Fruit fly (Drosophila melanogaster) whole organism, embryonic: ENCODE measurements around the gene ZnT77C.

Source experiments
- Adf1 ChIP-seq: fragments of 200-800 bp; sonication (Bioruptor generic); IDR thresholded peaks from 2 replicates; pipeline ENCODE4 v1.3.6; 2022; ENCODE audit warnings: missing biosample characterization, missing genetic modification characterization
- Atf-2 ChIP-seq: fragments of 200-800 bp; sonication (Bioruptor generic); optimal IDR thresholded peaks from 2 replicates; lab custom pipeline; 2016; ENCODE audit warnings: missing biosample characterization, missing genetic modification characterization
- CG10366 ChIP-seq: fragments of 200-800 bp; sonication (Bioruptor generic); IDR thresholded peaks from 2 replicates; pipeline ENCODE4 v1.3.6; 2022; ENCODE audit warnings: missing biosample characterization, missing genetic modification characterization
- CG10959 ChIP-seq: fragments of 200-800 bp; sonication (Bioruptor generic); IDR thresholded peaks from 2 replicates; pipeline ENCODE4 v1.3.6; 2022; ENCODE audit warnings: missing biosample characterization, missing genetic modification characterization
- CG11696 ChIP-seq: fragments of 200-800 bp; sonication (Bioruptor generic); IDR thresholded peaks from 2 replicates; pipeline ENCODE4 v1.3.6; 2022; ENCODE audit warnings: missing biosample characterization, missing genetic modification characterization
- CG11723 ChIP-seq: fragments of 200-800 bp; sonication (Bioruptor generic); optimal IDR thresholded peaks from 2 replicates; lab custom pipeline; 2017; ENCODE audit warnings: missing biosample characterization, mild to moderate bottlenecking, missing genetic modification characterization
- CG12219 ChIP-seq: fragments of 200-800 bp; sonication (Bioruptor generic); optimal IDR thresholded peaks from 3 replicates; lab custom pipeline; 2018; ENCODE audit warnings: missing biosample characterization, mild to moderate bottlenecking, missing genetic modification characterization
- CG13424 ChIP-seq: fragments of 200-800 bp; sonication (Bioruptor generic); optimal IDR thresholded peaks from 2 replicates; lab custom pipeline; 2019; ENCODE audit warnings: missing biosample characterization, mild to moderate bottlenecking, missing genetic modification characterization, moderate library complexity
- CG14050 ChIP-seq: fragments of 200-800 bp; sonication (Bioruptor generic); IDR thresholded peaks from 3 replicates; pipeline ENCODE4 v1.3.6; 2022; ENCODE audit warnings: missing biosample characterization, missing genetic modification characterization
- CG15073 ChIP-seq: fragments of 200-800 bp; sonication (Bioruptor generic); optimal IDR thresholded peaks from 2 replicates; lab custom pipeline; 2016; ENCODE audit warnings: missing biosample characterization, missing genetic modification characterization
- CG1529 ChIP-seq: fragments of 200-800 bp; sonication (Bioruptor generic); optimal IDR thresholded peaks from 3 replicates; lab custom pipeline; 2018; ENCODE audit warnings: missing biosample characterization, missing genetic modification characterization
- CG16815 ChIP-seq: fragments of 200-800 bp; sonication (Bioruptor generic); optimal IDR thresholded peaks from 3 replicates; lab custom pipeline; 2017; ENCODE audit warnings: missing biosample characterization, mild to moderate bottlenecking, missing genetic modification characterization
- CG16863 ChIP-seq: fragments of 200-800 bp; sonication (Bioruptor generic); optimal IDR thresholded peaks from 3 replicates; lab custom pipeline; 2016; ENCODE audit warnings: missing biosample characterization, missing genetic modification characterization
- CG17612 ChIP-seq: fragments of 200-800 bp; sonication (Bioruptor generic); IDR thresholded peaks from 2 replicates; pipeline ENCODE4 v1.3.6; 2022; ENCODE audit warnings: missing biosample characterization, missing genetic modification characterization
- CG17829 ChIP-seq: fragments of 200-800 bp; optimal IDR thresholded peaks from 2 replicates; lab custom pipeline; 2019; ENCODE audit warnings: missing biosample characterization, mild to moderate bottlenecking, missing genetic modification characterization, moderate library complexity
- CG32772 ChIP-seq: fragments of 200-800 bp; sonication (Bioruptor generic); IDR thresholded peaks from 2 replicates; pipeline ENCODE4 v1.3.6; 2022; ENCODE audit warnings: missing biosample characterization, missing genetic modification characterization
- CG4360 ChIP-seq: fragments of 200-800 bp; sonication (Bioruptor generic); IDR thresholded peaks from 2 replicates; pipeline ENCODE4 v1.3.6; 2022; ENCODE audit warnings: missing biosample characterization, missing genetic modification characterization
- CG5953 ChIP-seq: fragments of 200-800 bp; sonication (Bioruptor generic); IDR thresholded peaks from 2 replicates; pipeline ENCODE4 v1.3.6; 2022; ENCODE audit warnings: missing biosample characterization, missing genetic modification characterization
- CG7357 ChIP-seq: fragments of 200-800 bp; sonication (Bioruptor generic); IDR thresholded peaks from 3 replicates; pipeline ENCODE4 v1.3.6; 2022; ENCODE audit warnings: missing biosample characterization, missing genetic modification characterization
- CG7556 ChIP-seq: fragments of 200-800 bp; sonication (Bioruptor generic); optimal IDR thresholded peaks from 2 replicates; lab custom pipeline; 2017; ENCODE audit warnings: missing biosample characterization, mild to moderate bottlenecking, missing genetic modification characterization
- CG9932 ChIP-seq: fragments of 200-800 bp; sonication (Bioruptor generic); IDR thresholded peaks from 2 replicates; pipeline ENCODE4 v1.3.6; 2022; ENCODE audit warnings: missing biosample characterization, missing genetic modification characterization
- CTCF ChIP-seq: fragments of 200-800 bp; sonication (Bioruptor generic); optimal IDR thresholded peaks from 2 replicates; lab custom pipeline; 2017; ENCODE audit warnings: missing biosample characterization, mild to moderate bottlenecking, missing genetic modification characterization, moderate library complexity
- Dip3 ChIP-seq: fragments of 200-800 bp; sonication (Bioruptor generic); optimal IDR thresholded peaks from 3 replicates; lab custom pipeline; 2016; ENCODE audit warnings: missing biosample characterization, missing genetic modification characterization
- Doc2 ChIP-seq: fragments of 200-800 bp; sonication (Bioruptor generic); IDR thresholded peaks from 2 replicates; pipeline ENCODE4 v1.3.6; 2022; ENCODE audit warnings: missing biosample characterization, missing genetic modification characterization
- Dref ChIP-seq: fragments of 200-800 bp; sonication (Bioruptor generic); IDR thresholded peaks from 2 replicates; pipeline ENCODE4 v1.3.6; 2022; ENCODE audit warnings: missing biosample characterization, missing genetic modification characterization
- Gsc ChIP-seq: fragments of 200-800 bp; sonication (Bioruptor generic); IDR thresholded peaks from 2 replicates; pipeline ENCODE4 v1.3.6; 2022; ENCODE audit warnings: missing biosample characterization, missing genetic modification characterization
- HmgD ChIP-seq: fragments of 200-800 bp; sonication (Bioruptor generic); optimal IDR thresholded peaks from 3 replicates; lab custom pipeline; 2016; ENCODE audit warnings: missing biosample characterization, missing genetic modification characterization
- MBD-R2 ChIP-seq: fragments of 200-800 bp; sonication (Bioruptor generic); IDR thresholded peaks from 2 replicates; pipeline ENCODE4 v1.3.6; 2022; ENCODE audit warnings: missing biosample characterization, missing genetic modification characterization
- Mes4 ChIP-seq: fragments of 200-800 bp; sonication (Bioruptor generic); optimal IDR thresholded peaks from 2 replicates; lab custom pipeline; 2016; ENCODE audit warnings: missing biosample characterization, missing genetic modification characterization
- Optix ChIP-seq: fragments of 200-800 bp; sonication (Bioruptor generic); IDR thresholded peaks from 3 replicates; pipeline ENCODE4 v1.3.6; 2022; ENCODE audit warnings: missing biosample characterization, missing genetic modification characterization
- Poxn ChIP-seq: fragments of 200-800 bp; sonication (Bioruptor generic); IDR thresholded peaks from 2 replicates; pipeline ENCODE4 v1.3.6; 2022; ENCODE audit warnings: missing biosample characterization, missing genetic modification characterization
- Xbp1 ChIP-seq: fragments of 200-800 bp; sonication (Bioruptor generic); optimal IDR thresholded peaks from 3 replicates; lab custom pipeline; 2016; ENCODE audit warnings: missing biosample characterization, mild to moderate bottlenecking, missing genetic modification characterization
- cad ChIP-seq: fragments of >200 bp; optimal IDR thresholded peaks from 2 replicates; lab custom pipeline; 2017; ENCODE audit warnings: missing biosample characterization, missing genetic modification characterization
- cato ChIP-seq: fragments of 200-800 bp; sonication (Bioruptor generic); optimal IDR thresholded peaks from 2 replicates; lab custom pipeline; 2016; ENCODE audit warnings: missing biosample characterization, missing genetic modification characterization, borderline replicate concordance
- crp ChIP-seq, 2 experiments: fragments of 200-800 bp; sonication (Bioruptor generic); optimal IDR thresholded peaks; 2 replicates in 1 of 2; 3 replicates in 1 of 2; lab custom pipeline; 2017; ENCODE audit warnings: missing biosample characterization in 2 of 2, missing genetic modification characterization in 2 of 2, mild to moderate bottlenecking in 1 of 2, moderate library complexity in 1 of 2
- dati ChIP-seq: fragments of 200-800 bp; sonication (Bioruptor generic); IDR thresholded peaks from 2 replicates; pipeline ENCODE4 v1.3.6; 2022; ENCODE audit warnings: missing biosample characterization, missing genetic modification characterization
- dm ChIP-seq: fragments of 200-800 bp; sonication (Bioruptor generic); optimal IDR thresholded peaks from 3 replicates; lab custom pipeline; 2016; ENCODE audit warnings: missing biosample characterization, missing genetic modification characterization
- en ChIP-seq: fragments of 200-800 bp; sonication (Bioruptor generic); optimal IDR thresholded peaks from 2 replicates; lab custom pipeline; 2016; ENCODE audit warnings: missing biosample characterization, missing genetic modification characterization
- exex ChIP-seq: fragments of 200-800 bp; sonication (Bioruptor generic); optimal IDR thresholded peaks from 4 replicates; lab custom pipeline; 2018; ENCODE audit warnings: missing biosample characterization, mild to moderate bottlenecking, missing genetic modification characterization, moderate library complexity
- eyg ChIP-seq: fragments of 200-800 bp; sonication (Bioruptor generic); optimal IDR thresholded peaks from 3 replicates; lab custom pipeline; 2016; ENCODE audit warnings: missing biosample characterization, missing genetic modification characterization
- hb ChIP-seq: fragments of 200-800 bp; sonication (Bioruptor generic); IDR thresholded peaks from 3 replicates; pipeline ENCODE4 v1.3.6; 2022; ENCODE audit warnings: missing biosample characterization, missing genetic modification characterization; ENCODE audit not compliant: partially characterized antibody
- ken ChIP-seq: fragments of 200-800 bp; sonication (Bioruptor generic); IDR thresholded peaks from 3 replicates; pipeline ENCODE4 v1.3.6; 2022; ENCODE audit warnings: missing biosample characterization, missing genetic modification characterization
- lola ChIP-seq, 3 experiments: fragments of >200 bp in 2 of 3; fragments of 200-800 bp in 1 of 3; sonication (Bioruptor generic) in 1 of 3; optimal IDR thresholded peaks; 2 replicates each; lab custom pipeline; 2017 to 2019; ENCODE audit warnings: missing biosample characterization in 3 of 3, missing genetic modification characterization in 3 of 3, mild to moderate bottlenecking in 1 of 3, moderate library complexity in 1 of 3
- lov ChIP-seq, 2 experiments: fragments of 200-800 bp in 1 of 2; fragments of >200 bp in 1 of 2; sonication (Bioruptor generic) in 1 of 2; IDR thresholded peaks in 1 of 2; optimal IDR thresholded peaks in 1 of 2; 2 replicates in 1 of 2; 3 replicates in 1 of 2; pipeline versions ENCODE4 v1.3.6 to Lab custom; 2017 to 2022; ENCODE audit warnings: missing biosample characterization in 1 of 2, missing genetic modification characterization in 1 of 2
- luna ChIP-seq: fragments of 200-800 bp; sonication (Bioruptor generic); optimal IDR thresholded peaks from 2 replicates; lab custom pipeline; 2016; ENCODE audit warnings: missing biosample characterization, missing genetic modification characterization
- mam ChIP-seq: fragments of 200-800 bp; sonication (Bioruptor generic); optimal IDR thresholded peaks from 3 replicates; lab custom pipeline; 2016; ENCODE audit warnings: missing biosample characterization, missing genetic modification characterization
- odd ChIP-seq: fragments of 200-800 bp; sonication (Bioruptor generic); optimal IDR thresholded peaks from 2 replicates; lab custom pipeline; 2017; ENCODE audit warnings: missing biosample characterization, mild to moderate bottlenecking, missing genetic modification characterization
- salm ChIP-seq: fragments of 200-800 bp; sonication (Bioruptor generic); optimal IDR thresholded peaks from 2 replicates; lab custom pipeline; 2018; ENCODE audit warnings: missing biosample characterization, mild to moderate bottlenecking, missing genetic modification characterization
- stwl ChIP-seq: fragments of 200-800 bp; sonication (Bioruptor generic); optimal IDR thresholded peaks from 3 replicates; lab custom pipeline; 2018; ENCODE audit warnings: missing biosample characterization, mild to moderate bottlenecking, missing genetic modification characterization, moderate library complexity
- tll ChIP-seq, 2 experiments: fragments of 200-800 bp in 1 of 2; fragments of >200 bp in 1 of 2; sonication (Bioruptor generic) in 1 of 2; optimal IDR thresholded peaks; 2 replicates each; lab custom pipeline; 2017 to 2019; ENCODE audit warnings: missing biosample characterization in 2 of 2, missing genetic modification characterization in 2 of 2, mild to moderate bottlenecking in 1 of 2, moderate library complexity in 1 of 2
- twi ChIP-seq: fragments of 200-800 bp; optimal IDR thresholded peaks from 2 replicates; lab custom pipeline; 2019; ENCODE audit warnings: missing biosample characterization, mild to moderate bottlenecking, missing genetic modification characterization, moderate library complexity
- vvl ChIP-seq: fragments of 200-800 bp; sonication (Bioruptor generic); IDR thresholded peaks from 2 replicates; pipeline ENCODE4 v1.3.6; 2022; ENCODE audit warnings: missing biosample characterization, missing genetic modification characterization
- yki ChIP-seq: fragments of >200 bp; optimal IDR thresholded peaks from 3 replicates; lab custom pipeline; 2018

ZnT77C gene

DNA sequence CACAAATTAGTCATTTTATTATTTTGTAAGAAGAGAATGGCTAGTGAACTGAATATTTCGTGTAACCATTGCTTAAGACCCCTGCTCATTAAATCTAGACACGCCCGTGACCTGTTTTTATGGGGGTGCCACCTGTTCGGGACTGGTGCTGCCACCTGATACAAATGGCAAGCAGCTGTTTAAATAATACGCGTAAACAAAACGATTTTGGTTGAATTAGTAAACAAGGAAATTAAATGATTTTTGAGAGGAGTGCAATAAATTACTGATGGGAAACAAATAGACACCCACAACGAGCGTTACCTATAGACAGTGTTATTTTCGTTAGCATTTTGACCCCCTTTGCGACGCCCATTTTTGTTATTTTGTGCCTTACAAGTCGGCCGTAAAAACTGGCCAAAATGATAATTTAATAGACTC lies 19.9 kb downstream of the ZnT77C start (continued):
- peak; percentile 88 for TF ChIP-seq Dip3 (GFP tag; lab: Kevin White, UChicago)
- TF ChIP-seq Adf1 (GFP tag; lab: Robert Waterston, UW) = no peak
- peak; percentile 66 for TF ChIP-seq eyg (GFP tag; lab: Kevin White, UChicago)
- TF ChIP-seq yki (lab: Kevin White, UChicago) = no peak
- no peak for TF ChIP-seq dati
- peak; percentile 64 for TF ChIP-seq exex (tag; lab: Kevin White, UChicago)
- peak; percentile 67 for TF ChIP-seq Mes4 (GFP tag; lab: Kevin White, UChicago)
- TF ChIP-seq Poxn = no peak
- TF ChIP-seq cato = peak; percentile 71
- peak; percentile 73 for TF ChIP-seq CG7357 (GFP tag; lab: Robert Waterston, UW)
- peak; percentile 55 for TF ChIP-seq CG12219 (GFP tag; lab: Kevin White, UChicago)
- no peak for TF ChIP-seq MBD-R2 (GFP tag; lab: Robert Waterston, UW)
- no peak for TF ChIP-seq Gsc (GFP tag; lab: Robert Waterston, UW)
- TF ChIP-seq CG1529 = peak; percentile 73
- peak; percentile 74 for TF ChIP-seq Atf-2 (GFP tag; lab: Kevin White, UChicago)
- TF ChIP-seq CG5953 (GFP tag; lab: Robert Waterston, UW) = no peak
- TF ChIP-seq CG15073 (GFP tag; lab: Kevin White, UChicago) = peak; percentile 37
- peak; percentile 37 for TF ChIP-seq salm
- TF ChIP-seq luna (GFP tag; lab: Kevin White, UChicago) = peak; percentile 87
- no peak for TF ChIP-seq CG10366 (GFP tag; lab: Robert Waterston, UW)
- peak; percentile 89 for TF ChIP-seq CG13424 (tag; lab: Kevin White, UChicago)
- TF ChIP-seq HmgD (GFP tag; lab: Kevin White, UChicago) = peak; percentile 77
- peak; percentile 80 for TF ChIP-seq CG17829 (tag; lab: Kevin White, UChicago)
- TF ChIP-seq CTCF (GFP tag; lab: Kevin White, UChicago) = peak; percentile 27
- peak; percentile 46 to 93 for TF ChIP-seq crp (GFP tag; optimal IDR thresholded peaks at IDR 0.05; lab: Kevin White, UChicago)
- TF ChIP-seq Doc2 (GFP tag; lab: Robert Waterston, UW) = no peak
- TF ChIP-seq hb (GFP tag; lab: Robert Waterston, UW) = no peak
- TF ChIP-seq CG17612 (GFP tag; lab: Robert Waterston, UW) = no peak
- no peak for TF ChIP-seq cad (GFP tag; lab: Kevin White, UChicago)
- peak; percentile 95 for TF ChIP-seq mam (GFP tag; lab: Kevin White, UChicago)
- no peak for TF ChIP-seq CG11696 (GFP tag; lab: Robert Waterston, UW)
- peak; percentile 72 for TF ChIP-seq stwl (tag; lab: Kevin White, UChicago)
- no peak for TF ChIP-seq CG9932 (GFP tag; lab: Robert Waterston, UW)
- TF ChIP-seq tll (GFP tag; optimal IDR thresholded peaks at IDR 0.05; lab: Kevin White, UChicago) = no peak
- peak; percentile 71 for TF ChIP-seq twi (tag; lab: Kevin White, UChicago)
- TF ChIP-seq CG32772 (GFP tag; lab: Robert Waterston, UW) = no peak
- TF ChIP-seq CG16815 (GFP tag; lab: Kevin White, UChicago) = peak; percentile 77
- no peak for TF ChIP-seq vvl (GFP tag; lab: Robert Waterston, UW)
- peak; percentile 83 for TF ChIP-seq CG16863
- TF ChIP-seq odd (GFP tag; lab: Kevin White, UChicago) = peak; percentile 81
- TF ChIP-seq lola (GFP tag; optimal IDR thresholded peaks at IDR 0.05; lab: Kevin White, UChicago) = peak in 1 of 3 experiments; percentile 69
- TF ChIP-seq CG10959 (GFP tag; lab: Robert Waterston, UW) = no peak
- no peak for TF ChIP-seq CG4360
- TF ChIP-seq Dref (GFP tag; lab: Robert Waterston, UW) = no peak
- peak; percentile 55 for TF ChIP-seq en
- TF ChIP-seq lov (optimal IDR thresholded peaks at IDR 0.05; lab: Kevin White, UChicago) = no peak
- no peak for TF ChIP-seq lov (GFP tag; IDR thresholded peaks at IDR 0.05; lab: Robert Waterston, UW)
- TF ChIP-seq Xbp1 (GFP tag; lab: Kevin White, UChicago) = peak; percentile 94
- TF ChIP-seq ken (GFP tag; lab: Robert Waterston, UW) = no peak
- peak; percentile 73 for TF ChIP-seq dm (GFP tag; lab: Kevin White, UChicago)
- no peak for TF ChIP-seq Optix (GFP tag; lab: Robert Waterston, UW)
- TF ChIP-seq CG14050 = no peak
- peak; percentile 72 for TF ChIP-seq CG11723 (GFP tag; lab: Kevin White, UChicago)
- peak; percentile 84 for TF ChIP-seq CG7556 (GFP tag; lab: Kevin White, UChicago)
